Fruit fly (Drosophila melanogaster) whole organism, prepupa: ENCODE results near the gene btd.

Source experiments
- Blimp-1 ChIP-seq: fragments of 200-800 bp; sonication (Bioruptor generic); optimal IDR thresholded peaks from 3 replicates; lab custom pipeline; 2017; ENCODE audit warnings: missing biosample characterization, missing genetic modification characterization, mild to moderate bottlenecking, moderate library complexity, missing genetic modification reagents
- CG34406 ChIP-seq: fragments of 200-800 bp; sonication (Bioruptor generic); optimal IDR thresholded peaks from 3 replicates; lab custom pipeline; 2016; ENCODE audit warnings: missing biosample characterization, missing genetic modification characterization
- CG6276 ChIP-seq: fragments of 200-800 bp; sonication (Bioruptor generic); optimal IDR thresholded peaks from 2 replicates; lab custom pipeline; 2017; ENCODE audit warnings: missing biosample characterization, mild to moderate bottlenecking, missing genetic modification characterization
- CG6808 ChIP-seq: fragments of 200-800 bp; sonication (Bioruptor generic); optimal IDR thresholded peaks from 3 replicates; lab custom pipeline; 2017; ENCODE audit warnings: missing biosample characterization, missing genetic modification characterization, mild to moderate bottlenecking, moderate library complexity, missing genetic modification reagents
- CG9139 ChIP-seq: fragments of 200-800 bp; sonication (Bioruptor generic); optimal IDR thresholded peaks from 3 replicates; lab custom pipeline; 2017; ENCODE audit warnings: missing biosample characterization, mild to moderate bottlenecking, missing genetic modification characterization
- Eip78C ChIP-seq: fragments of 200-800 bp; sonication (Bioruptor generic); peaks from one replicate; lab custom pipeline; 2016; ENCODE audit warnings: missing biosample characterization, missing genetic modification characterization
- Hr39 ChIP-seq: fragments of 200-800 bp; sonication (Bioruptor generic); optimal IDR thresholded peaks from 2 replicates; lab custom pipeline; 2016; ENCODE audit warnings: missing biosample characterization, missing genetic modification characterization
- Lpt ChIP-seq: fragments of 200-800 bp; sonication (Bioruptor generic); optimal IDR thresholded peaks from 3 replicates; lab custom pipeline; 2016; ENCODE audit warnings: missing biosample characterization, missing genetic modification characterization
- fkh ChIP-seq: fragments of 200-800 bp; sonication (Bioruptor generic); optimal IDR thresholded peaks from 3 replicates; lab custom pipeline; 2017; ENCODE audit warnings: missing biosample characterization, mild to moderate bottlenecking, missing genetic modification characterization, moderate library complexity
- lz ChIP-seq: fragments of 200-800 bp; sonication (Bioruptor generic); optimal IDR thresholded peaks from 3 replicates; lab custom pipeline; 2016; ENCODE audit warnings: missing biosample characterization, missing genetic modification characterization

- peak; percentile 74 for TF ChIP-seq fkh (GFP tag; lab: Kevin White, UChicago)
- TF ChIP-seq Blimp-1 (GFP tag; lab: Kevin White, UChicago) = peak; percentile 95
- TF ChIP-seq CG6808 = peak; percentile 95
- TF ChIP-seq Eip78C (GFP tag; lab: Kevin White, UChicago) = peak; percentile 99
- peak; percentile 98 for TF ChIP-seq CG34406 (GFP tag; lab: Kevin White, UChicago)
- TF ChIP-seq Hr39 (GFP tag; lab: Kevin White, UChicago) = peak; percentile 99
- TF ChIP-seq Lpt = peak; percentile 97
- TF ChIP-seq CG6276 = peak; percentile 94
- TF ChIP-seq CG9139 (GFP tag; lab: Kevin White, UChicago) = peak; percentile 96
- TF ChIP-seq lz = peak; percentile 99
These were observed 48.0 kb upstream of the btd start for dm6 chrX:9646022-9646421.
